Fruit fly (Drosophila melanogaster) Kc167 (cell line): ENCODE data around the gene sima.

ENCODE experiments used
- Sin3A ChIP-seq: fragments of >200 bp; optimal IDR thresholded peaks from 2 replicates; lab custom pipeline; 2018; ENCODE audit warnings: missing external identifiers
- insv ChIP-seq: fragments of >200 bp; optimal IDR thresholded peaks from 3 replicates; lab custom pipeline; 2018; ENCODE audit warnings: missing external identifiers
- psq ChIP-seq: fragments of >200 bp; optimal IDR thresholded peaks from 2 replicates; lab custom pipeline; 2017; ENCODE audit warnings: missing external identifiers

DNA sequence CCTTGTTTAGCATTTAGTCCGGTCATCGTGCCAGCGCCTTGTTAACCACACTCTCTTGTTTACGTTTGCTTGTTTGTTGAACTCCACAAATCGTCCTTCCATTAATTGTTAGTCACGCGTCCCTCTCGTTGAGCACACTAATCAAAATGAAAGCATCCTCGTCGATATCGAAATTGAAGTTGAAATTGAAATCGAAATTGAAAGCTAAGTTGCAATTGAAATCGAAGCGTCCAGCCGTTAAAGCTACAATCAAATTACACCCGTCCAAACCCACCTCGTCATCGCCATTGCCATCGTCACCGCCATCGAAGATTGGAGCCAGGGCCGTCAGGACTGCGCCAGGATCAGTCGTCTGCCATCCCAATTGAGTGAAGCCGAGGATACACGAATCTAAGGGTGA, 34.7 kb upstream of the sima start:
- TF ChIP-seq insv (lab: Kevin White, UChicago) (no peak), psq (no peak), Sin3A (no peak)
